Fruit fly (Drosophila melanogaster): Measurements from ENCODE around the gene Dus4.

Gene Dus4

DNA sequence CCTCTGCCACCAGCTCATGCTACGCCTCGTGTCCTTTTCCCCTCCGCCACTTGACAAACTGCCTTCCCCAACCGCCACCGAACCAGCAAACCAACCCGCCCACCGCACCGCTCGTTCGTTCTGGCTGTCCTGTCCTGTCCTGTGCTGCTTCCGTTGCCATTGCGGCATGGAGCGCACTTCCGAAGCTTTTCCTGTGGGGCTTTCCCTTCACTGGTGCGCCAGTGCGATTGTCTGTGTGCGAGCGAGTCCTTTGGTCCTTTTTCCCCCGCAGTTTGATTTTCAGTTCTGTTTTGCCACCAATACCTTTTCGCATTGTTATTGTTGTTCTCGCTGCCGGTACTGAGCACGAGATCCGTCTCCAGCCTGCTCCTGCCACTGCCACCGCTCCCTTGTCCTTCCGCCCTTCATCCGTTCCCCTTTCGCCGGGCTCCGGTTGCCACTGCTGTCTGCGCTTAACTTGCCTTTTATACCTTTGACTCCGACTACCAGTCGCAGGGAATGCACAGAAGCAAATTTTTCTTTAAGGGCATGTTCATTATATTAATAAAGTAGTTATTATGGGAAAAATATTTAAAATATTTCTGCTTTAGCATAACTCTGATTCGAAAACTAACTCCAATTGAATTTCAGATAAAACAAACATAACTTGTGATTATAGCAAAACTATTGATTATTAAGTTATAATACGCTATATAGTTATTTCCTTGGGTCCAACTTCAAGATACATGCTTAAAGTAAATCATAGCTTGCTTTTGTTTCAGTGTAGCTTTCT, 38.9 kb upstream of the Dus4 start (continued):
- TF ChIP-seq tna (GFP tag; IDR thresholded peaks at IDR 0.05; ENCODE audit: partially characterized antibody) (no peak), CG17359 (tag; optimal IDR thresholded peaks at IDR 0.05) (peak; percentile 72), Dip2 (GFP tag; IDR thresholded peaks at IDR 0.05) (no peak), CG34422 (GFP tag; IDR thresholded peaks at IDR 0.05) (no peak), CoRest (tag; optimal IDR thresholded peaks at IDR 0.05) (peak; percentile 86), Sox100B (GFP tag; optimal IDR thresholded peaks at IDR 0.05) (peak; percentile 78), Neu2 (GFP tag; optimal IDR thresholded peaks at IDR 0.05; ENCODE audit: borderline replicate concordance) (no peak), CG15073 (GFP tag; optimal IDR thresholded peaks at IDR 0.05) (no peak), pros (GFP tag; optimal IDR thresholded peaks at IDR 0.05) (no peak), CG9215 (GFP tag; IDR thresholded peaks at IDR 0.05) (peak; percentile 46; the same call in 1 of the 2 replicates), peb (GFP tag; IDR thresholded peaks at IDR 0.05) (no peak; the same call in 1 of the 2 replicates), Dp (GFP tag; optimal IDR thresholded peaks at IDR 0.05) (no peak), CrebB (tag; optimal IDR thresholded peaks at IDR 0.05) (no peak), CG8924 (tag; optimal IDR thresholded peaks at IDR 0.05) (peak; percentile 84), Dad (GFP tag; optimal IDR thresholded peaks at IDR 0.05) (no peak), gro (GFP tag; optimal IDR thresholded peaks at IDR 0.05) (no peak), CG6683 (GFP tag; optimal IDR thresholded peaks at IDR 0.05) (peak; percentile 69), E2f1 (GFP tag; IDR thresholded peaks at IDR 0.05) (peak; percentile 7; the same call in 1 of the 2 replicates), Trl (optimal IDR thresholded peaks at IDR 0.05) (no peak), Trl (GFP tag; optimal IDR thresholded peaks at IDR 0.05) (no peak), hkb (optimal IDR thresholded peaks at IDR 0.05) (no peak), hkb (GFP tag; IDR thresholded peaks at IDR 0.05) (peak; percentile 68), CG12659 (GFP tag; optimal IDR thresholded peaks at IDR 0.05) (peak; percentile 78), CG1233 (GFP tag; optimal IDR thresholded peaks at IDR 0.05) (peak; percentile 64), gsb (GFP tag; IDR thresholded peaks at IDR 0.05) (no peak), Sox102F (GFP tag; optimal IDR thresholded peaks at IDR 0.05) (peak; percentile 75), Rx (GFP tag; IDR thresholded peaks at IDR 0.05) (no peak), CG32532 (GFP tag; IDR thresholded peaks at IDR 0.05) (peak; percentile 31; the same call in 1 of the 2 replicates), CG12155 (GFP tag; optimal IDR thresholded peaks at IDR 0.05) (peak; percentile 32), CG7839 (tag; optimal IDR thresholded peaks at IDR 0.05) (peak; percentile 82), ind (GFP tag; optimal IDR thresholded peaks at IDR 0.05) (peak; percentile 58), Nf-YC (tag; optimal IDR thresholded peaks at IDR 0.05) (peak; percentile 66), CG14860 (GFP tag; IDR thresholded peaks at IDR 0.05; ENCODE audit: partially characterized antibody) (no peak), Atf-2 (GFP tag; optimal IDR thresholded peaks at IDR 0.05) (no peak), z (GFP tag; IDR thresholded peaks at IDR 0.05) (no peak), CG16815 (GFP tag; optimal IDR thresholded peaks at IDR 0.05) (peak; percentile 25), CG10321 (GFP tag; IDR thresholded peaks at IDR 0.05) (no peak), NFAT (GFP tag; IDR thresholded peaks at IDR 0.05) (no peak), stwl (tag; optimal IDR thresholded peaks at IDR 0.05) (no peak), CG10267 (tag; optimal IDR thresholded peaks at IDR 0.05) (peak; percentile 63), CG18011 (GFP tag; optimal IDR thresholded peaks at IDR 0.05) (peak; percentile 19), CG10462 (GFP tag; optimal IDR thresholded peaks at IDR 0.05) (no peak), Opbp (GFP tag; IDR thresholded peaks at IDR 0.05; ENCODE audit: partially characterized antibody) (no peak), CG11247 (GFP tag; IDR thresholded peaks at IDR 0.05) (no peak), emc (GFP tag; optimal IDR thresholded peaks at IDR 0.05) (no peak), CG17361 (GFP tag; IDR thresholded peaks at IDR 0.05) (peak; percentile 89), C15 (GFP tag; IDR thresholded peaks at IDR 0.05) (no peak), sim (GFP tag; IDR thresholded peaks at IDR 0.05) (no peak), CG30403 (GFP tag; optimal IDR thresholded peaks at IDR 0.05) (peak; percentile 80), ac (GFP tag; optimal IDR thresholded peaks at IDR 0.05) (no peak)

All from whole organism, embryonic.